Fruit fly (Drosophila melanogaster): Measurements from ENCODE around the gene Spn77Ba.
A peak's percentile ranks its signal among the peaks of the same experiment; 100 is the strongest.

Spn77Ba gene

dm6 chr3L:20309758-20310733 is 6.9 kb upstream of the Spn77Ba start (continued):
- no peak for TF ChIP-seq mirr (GFP tag; optimal IDR thresholded peaks at IDR 0.05)
- no peak for TF ChIP-seq hkb (optimal IDR thresholded peaks at IDR 0.05)
- TF ChIP-seq hkb (GFP tag; IDR thresholded peaks at IDR 0.05) = no peak
- TF ChIP-seq Oaz (GFP tag; IDR thresholded peaks at IDR 0.05) = no peak
- peak; percentile 38; the same call in 1 of the 2 replicates for TF ChIP-seq sisA (GFP tag; IDR thresholded peaks at IDR 0.05)
- peak; percentile 18 for TF ChIP-seq CG17359 (tag; optimal IDR thresholded peaks at IDR 0.05)
- peak; percentile 34; the same call in 1 of the 3 replicates for TF ChIP-seq dysf (GFP tag; IDR thresholded peaks at IDR 0.05)
- TF ChIP-seq Neu2 (GFP tag; optimal IDR thresholded peaks at IDR 0.05; ENCODE audit: borderline replicate concordance) = no peak
- TF ChIP-seq CG13123 (GFP tag; optimal IDR thresholded peaks at IDR 0.05) = no peak
- peak; percentile 61 for TF ChIP-seq pho (GFP tag; optimal IDR thresholded peaks at IDR 0.05)
- TF ChIP-seq rib (GFP tag; IDR thresholded peaks at IDR 0.05) = no peak
- TF ChIP-seq nau (GFP tag; optimal IDR thresholded peaks at IDR 0.05) = no peak
- TF ChIP-seq CG1832 (GFP tag; optimal IDR thresholded peaks at IDR 0.05) = no peak
- TF ChIP-seq CG8765 (GFP tag; IDR thresholded peaks at IDR 0.05) = no peak; the same call in 1 of the 2 replicates
- TF ChIP-seq Hsf (GFP tag; optimal IDR thresholded peaks at IDR 0.05) = peak; percentile 47
- TF ChIP-seq CG4854 (GFP tag; optimal IDR thresholded peaks at IDR 0.05) = peak; percentile 38
- TF ChIP-seq CG15514 (GFP tag; optimal IDR thresholded peaks at IDR 0.05) = peak; percentile 88
- no peak for TF ChIP-seq CG2875 (GFP tag; optimal IDR thresholded peaks at IDR 0.05)
- no peak for TF ChIP-seq Optix (GFP tag; IDR thresholded peaks at IDR 0.05)
- peak; percentile 57; the same call in 1 of the 2 replicates for TF ChIP-seq CG32772 (GFP tag; IDR thresholded peaks at IDR 0.05)
- no peak for TF ChIP-seq CG31388 (GFP tag; optimal IDR thresholded peaks at IDR 0.05)
- no peak for TF ChIP-seq Sox100B (GFP tag; optimal IDR thresholded peaks at IDR 0.05)
- no peak for TF ChIP-seq org-1 (GFP tag; optimal IDR thresholded peaks at IDR 0.05)
- TF ChIP-seq dpn (GFP tag; optimal IDR thresholded peaks at IDR 0.05) = peak; percentile 58 to 79
- TF ChIP-seq ro (GFP tag; IDR thresholded peaks at IDR 0.05) = no peak
- peak; percentile 93 for TF ChIP-seq CG17186 (GFP tag; optimal IDR thresholded peaks at IDR 0.05)
- TF ChIP-seq CG2202 (tag; optimal IDR thresholded peaks at IDR 0.05) = no peak
- TF ChIP-seq CkIIα-i1 (GFP tag; IDR thresholded peaks at IDR 0.05) = no peak
- no peak for TF ChIP-seq pan (optimal IDR thresholded peaks at IDR 0.05)
- no peak for TF ChIP-seq pan (GFP tag; optimal IDR thresholded peaks at IDR 0.05 in 1 of 2, IDR thresholded peaks at IDR 0.05 in 1 of 2)
- no peak for TF ChIP-seq CG7839 (tag; optimal IDR thresholded peaks at IDR 0.05)
- TF ChIP-seq CG15073 (GFP tag; optimal IDR thresholded peaks at IDR 0.05) = no peak
- no peak for TF ChIP-seq CG2678 (tag; optimal IDR thresholded peaks at IDR 0.05)
- peak; percentile 44 for TF ChIP-seq CG12769 (tag; optimal IDR thresholded peaks at IDR 0.05)
- TF ChIP-seq gt (GFP tag; IDR thresholded peaks at IDR 0.05) = no peak
- no peak for TF ChIP-seq Rx (GFP tag; IDR thresholded peaks at IDR 0.05)
- peak; percentile 52 for TF ChIP-seq tin (GFP tag; optimal IDR thresholded peaks at IDR 0.05)
- peak; percentile 53 for TF ChIP-seq tx (GFP tag; optimal IDR thresholded peaks at IDR 0.05)
- no peak for TF ChIP-seq CG4820 (GFP tag; optimal IDR thresholded peaks at IDR 0.05)
- TF ChIP-seq Elba2 (GFP tag; optimal IDR thresholded peaks at IDR 0.05) = peak; percentile 27
- no peak for TF ChIP-seq CG13296 (GFP tag; optimal IDR thresholded peaks at IDR 0.05)
- peak; percentile 8 for TF ChIP-seq CG1647 (GFP tag; optimal IDR thresholded peaks at IDR 0.05)
- peak; percentile 68 for TF ChIP-seq CG2129 (GFP tag; IDR thresholded peaks at IDR 0.05; ENCODE audit: partially characterized antibody)
- TF ChIP-seq CG14441 (GFP tag; IDR thresholded peaks at IDR 0.05) = peak; percentile 30; the same call in 1 of the 2 replicates
- no peak for TF ChIP-seq unpg (GFP tag; optimal IDR thresholded peaks at IDR 0.05)
- peak; percentile 59 for TF ChIP-seq Hmr (GFP tag; optimal IDR thresholded peaks at IDR 0.05)
- TF ChIP-seq CG9437 (GFP tag; optimal IDR thresholded peaks at IDR 0.05) = no peak
- peak; percentile 73 for TF ChIP-seq pfk (GFP tag; optimal IDR thresholded peaks at IDR 0.05)
- TF ChIP-seq insv (GFP tag; optimal IDR thresholded peaks at IDR 0.05) = peak in 1 of 2 experiments; percentile 42
